Worm (Caenorhabditis elegans) whole organism, young adult: ENCODE results near the gene K11H12.8.

Source experiments
- B0019.2 ChIP-seq: fragments of 200-800 bp; sonication (Bioruptor generic); conservative IDR thresholded peaks from 2 replicates; pipeline ENCODE4 v1.3.6; 2022; ENCODE audit warnings: missing genetic modification reagents, missing genetic modification characterization, missing compliant biosample characterization
- B0035.1 ChIP-seq: sonication (generic microtip); optimal IDR thresholded peaks from 2 replicates; lab custom pipeline; 2016; ENCODE audit warnings: missing genetic modification characterization, mild to moderate bottlenecking, missing compliant biosample characterization, missing genotype, missing genetic modification reagents
- B0261.1 ChIP-seq: sonication (generic microtip); optimal IDR thresholded peaks from 2 replicates; lab custom pipeline; 2016; ENCODE audit warnings: mild to moderate bottlenecking, missing genetic modification characterization, moderate library complexity, missing compliant biosample characterization
- C17E4.6 ChIP-seq: fragments of 200-800 bp; sonication (Bioruptor generic); IDR thresholded peaks from 2 replicates; pipeline ENCODE4 v1.3.6; 2022; ENCODE audit warnings: missing genetic modification reagents, missing genetic modification characterization, missing compliant biosample characterization
- F22D6.2 ChIP-seq: sonication (generic microtip); optimal IDR thresholded peaks from 2 replicates; lab custom pipeline; 2016; ENCODE audit warnings: mild to moderate bottlenecking, missing genetic modification characterization, missing compliant biosample characterization
- F33H1.4 ChIP-seq: fragments of 200-800 bp; sonication (Bioruptor generic); IDR thresholded peaks from 2 replicates; pipeline ENCODE4 v1.3.6; 2022; ENCODE audit warnings: missing genetic modification reagents, missing genetic modification characterization, missing compliant biosample characterization
- F37B4.10 ChIP-seq: fragments of 200-800 bp; sonication (Bioruptor generic); IDR thresholded peaks from 2 replicates; pipeline ENCODE4 v1.3.6; 2022; ENCODE audit warnings: missing genetic modification characterization, missing compliant biosample characterization
- K11D2.4 ChIP-seq: fragments of 200-800 bp; sonication (Bioruptor generic); IDR thresholded peaks from 2 replicates; pipeline ENCODE4 v1.3.6; 2022; ENCODE audit warnings: missing genetic modification reagents, missing genetic modification characterization, missing compliant biosample characterization
- K12H6.12 ChIP-seq: fragments of 200-800 bp; sonication (Bioruptor generic); optimal IDR thresholded peaks from 2 replicates; lab custom pipeline; 2018; ENCODE audit warnings: mild to moderate bottlenecking, missing genetic modification characterization, missing compliant biosample characterization
- Y53F4B.3 ChIP-seq: fragments of 200-800 bp; sonication (Bioruptor generic); IDR thresholded peaks from 2 replicates; pipeline ENCODE4 v1.3.6; 2022; ENCODE audit warnings: missing genetic modification reagents, missing genetic modification characterization, missing compliant biosample characterization
- Y53G8AR.9 ChIP-seq: fragments of 200-800 bp; sonication (Bioruptor generic); conservative IDR thresholded peaks from 2 replicates; pipeline ENCODE4 v1.3.6; 2022; ENCODE audit warnings: missing genetic modification reagents, missing genetic modification characterization, missing compliant biosample characterization
- Y56A3A.18 ChIP-seq: fragments of 200-800 bp; sonication (Bioruptor generic); IDR thresholded peaks from 2 replicates; pipeline ENCODE4 v1.3.6; 2022; ENCODE audit warnings: missing genetic modification reagents, missing genetic modification characterization, missing compliant biosample characterization
- Y95B8A.8 ChIP-seq: fragments of 200-800 bp; sonication (Bioruptor generic); IDR thresholded peaks from 2 replicates; pipeline ENCODE4 v1.3.6; 2022; ENCODE audit warnings: missing genetic modification reagents, missing genetic modification characterization, missing compliant biosample characterization
- ama-1 ChIP-seq, 3 experiments: fragments of 150-350 bp in 1 of 3; sonication (generic microtip) in 2 of 3; optimal IDR thresholded peaks; 2 replicates each; lab custom pipeline; 2014 to 2018; ENCODE audit warnings: missing biosample characterization in 2 of 3, missing genetic modification characterization in 2 of 3, missing genetic modification reagents in 2 of 3
- atf-7 ChIP-seq: sonication (generic microtip); optimal IDR thresholded peaks from 2 replicates; lab custom pipeline; 2017; ENCODE audit warnings: mild to moderate bottlenecking, missing genetic modification characterization, missing compliant biosample characterization
- attf-3 ChIP-seq: fragments of 200-800 bp; sonication (Bioruptor generic); conservative IDR thresholded peaks from 2 replicates; pipeline ENCODE4 v1.3.6; 2022; ENCODE audit warnings: missing genetic modification reagents, missing genetic modification characterization, missing compliant biosample characterization
- attf-6 ChIP-seq: fragments of 200-800 bp; sonication (Bioruptor generic); IDR thresholded peaks from 2 replicates; pipeline ENCODE4 v1.3.6; 2022; ENCODE audit warnings: missing genetic modification reagents, missing genetic modification characterization, missing compliant biosample characterization
- bed-2 ChIP-seq: fragments of 200-800 bp; sonication (Bioruptor generic); IDR thresholded peaks from 2 replicates; pipeline ENCODE4 v1.3.6; 2022; ENCODE audit warnings: missing genetic modification reagents, missing genetic modification characterization, missing compliant biosample characterization
- ccch-3 ChIP-seq: fragments of 200-800 bp; sonication (Bioruptor generic); optimal IDR thresholded peaks from 2 replicates; lab custom pipeline; 2018; ENCODE audit warnings: mild to moderate bottlenecking, missing genetic modification characterization, missing compliant biosample characterization
- cebp-1 ChIP-seq, 2 experiments: fragments of 200-800 bp in 1 of 2; sonication (Bioruptor generic) in 1 of 2; sonication (generic microtip) in 1 of 2; IDR thresholded peaks in 1 of 2; optimal IDR thresholded peaks in 1 of 2; 2 replicates each; pipeline versions ENCODE4 v1.3.6 to Lab custom; 2017 to 2022; ENCODE audit warnings: missing compliant biosample characterization in 2 of 2, missing genetic modification characterization in 2 of 2, mild to moderate bottlenecking in 1 of 2, missing genetic modification reagents in 1 of 2, moderate library complexity in 1 of 2
- ceh-27 ChIP-seq: fragments of 200-800 bp; sonication (Bioruptor generic); optimal IDR thresholded peaks from 2 replicates; lab custom pipeline; 2018; ENCODE audit warnings: mild to moderate bottlenecking, missing genetic modification characterization, moderate library complexity, missing compliant biosample characterization
- ceh-40 ChIP-seq: fragments of 200-800 bp; sonication (Bioruptor generic); IDR thresholded peaks from 2 replicates; pipeline ENCODE4 v1.3.6; 2022; ENCODE audit warnings: missing genetic modification characterization, missing compliant biosample characterization
- ceh-79 ChIP-seq: sonication (generic microtip); optimal IDR thresholded peaks from 2 replicates; lab custom pipeline; 2017; ENCODE audit warnings: mild to moderate bottlenecking, missing genetic modification characterization, missing compliant biosample characterization
- chd-7 ChIP-seq: sonication (generic microtip); optimal IDR thresholded peaks from 2 replicates; lab custom pipeline; 2016; ENCODE audit warnings: mild to moderate bottlenecking, missing genetic modification characterization, moderate library complexity, missing compliant biosample characterization
- dpff-1 ChIP-seq: sonication (generic microtip); optimal IDR thresholded peaks from 2 replicates; lab custom pipeline; 2017; ENCODE audit warnings: mild to moderate bottlenecking, missing genetic modification characterization, missing compliant biosample characterization
- ekl-4 ChIP-seq: fragments of 200-800 bp; sonication (Bioruptor generic); IDR thresholded peaks from 2 replicates; pipeline ENCODE4 v1.3.6; 2022; ENCODE audit warnings: missing genetic modification reagents, missing genetic modification characterization, missing compliant biosample characterization
- fkh-3 ChIP-seq: sonication (generic microtip); optimal IDR thresholded peaks from 2 replicates; lab custom pipeline; 2016; ENCODE audit warnings: mild to moderate bottlenecking, missing genetic modification characterization, missing compliant biosample characterization
- him-1 ChIP-seq: sonication (generic microtip); optimal IDR thresholded peaks from 2 replicates; lab custom pipeline; 2016; ENCODE audit warnings: missing genotype, missing genetic modification reagents, missing genetic modification characterization, missing compliant biosample characterization
- hlh-26 ChIP-seq: fragments of 200-800 bp; sonication (Bioruptor generic); conservative IDR thresholded peaks from 2 replicates; pipeline ENCODE4 v1.3.6; 2022; ENCODE audit warnings: missing genetic modification reagents, missing genetic modification characterization, missing compliant biosample characterization
- madf-3 ChIP-seq: fragments of 200-800 bp; sonication (Bioruptor generic); IDR thresholded peaks from 2 replicates; pipeline ENCODE4 v1.3.6; 2022; ENCODE audit warnings: missing genetic modification reagents, missing genetic modification characterization, missing compliant biosample characterization
- mel-28 ChIP-seq: sonication (generic microtip); optimal IDR thresholded peaks from 2 replicates; lab custom pipeline; 2016; ENCODE audit warnings: borderline replicate concordance, mild to moderate bottlenecking, missing genetic modification characterization, missing compliant biosample characterization
- nfya-1 ChIP-seq: sonication (generic microtip); optimal IDR thresholded peaks from 2 replicates; lab custom pipeline; 2017; ENCODE audit warnings: antibody characterized with exemption, missing compliant biosample characterization, missing genetic modification characterization, borderline replicate concordance; ENCODE audit not compliant: insufficient read depth
- nfyb-1 ChIP-seq: fragments of 200-800 bp; sonication (Bioruptor generic); IDR thresholded peaks from 2 replicates; pipeline ENCODE4 v1.3.6; 2022; ENCODE audit warnings: missing genetic modification reagents, missing genetic modification characterization, missing compliant biosample characterization
- nhr-120 ChIP-seq: fragments of 200-800 bp; sonication (Bioruptor generic); IDR thresholded peaks from 2 replicates; pipeline ENCODE4 v1.3.6; 2022; ENCODE audit warnings: missing genetic modification characterization, missing compliant biosample characterization
- nhr-179 ChIP-seq: sonication (generic microtip); optimal IDR thresholded peaks from 2 replicates; lab custom pipeline; 2016; ENCODE audit warnings: mild to moderate bottlenecking, missing genetic modification characterization, missing compliant biosample characterization
- pbrm-1 ChIP-seq: fragments of 200-800 bp; sonication (Bioruptor generic); IDR thresholded peaks from 2 replicates; pipeline ENCODE4 v1.3.6; 2022; ENCODE audit warnings: missing genetic modification reagents, missing genetic modification characterization, missing compliant biosample characterization
- pha-4 ChIP-seq: fragments of 150-350 bp; sonication (generic microtip); optimal IDR thresholded peaks from 2 replicates; lab custom pipeline; 2014; ENCODE audit warnings: missing biosample characterization, missing genetic modification reagents, missing genetic modification characterization
- rcor-1 ChIP-seq: fragments of 200-800 bp; sonication (Bioruptor generic); IDR thresholded peaks from 2 replicates; pipeline ENCODE4 v1.3.6; 2022; ENCODE audit warnings: missing genetic modification reagents, missing genetic modification characterization, missing compliant biosample characterization
- rpc-1 ChIP-seq, 2 experiments: fragments of 150-350 bp in 1 of 2; sonication (generic microtip) in 1 of 2; optimal IDR thresholded peaks; 2 replicates each; lab custom pipeline; 2014 to 2018; ENCODE audit warnings: missing biosample characterization in 1 of 2, missing genetic modification characterization in 1 of 2, missing genetic modification reagents in 1 of 2, missing genotype in 1 of 2
- snpc-1.1 ChIP-seq: sonication (generic microtip); optimal IDR thresholded peaks from 2 replicates; lab custom pipeline; 2017; ENCODE audit warnings: missing genetic modification characterization, mild to moderate bottlenecking, missing compliant biosample characterization, antibody characterized with exemption, moderate library complexity, missing genotype, missing genetic modification reagents; ENCODE audit not compliant: insufficient read depth
- unc-62 ChIP-seq: fragments of 150-350 bp; optimal IDR thresholded peaks from 2 replicates; lab custom pipeline; 2014; ENCODE audit warnings: missing biosample characterization, missing genetic modification reagents, missing genetic modification characterization
- zim-3 ChIP-seq: sonication (generic microtip); optimal IDR thresholded peaks from 2 replicates; lab custom pipeline; 2017; ENCODE audit warnings: mild to moderate bottlenecking, missing genetic modification characterization, moderate library complexity, missing compliant biosample characterization
- ztf-18 ChIP-seq: sonication (generic microtip); optimal IDR thresholded peaks from 2 replicates; lab custom pipeline; 2016; ENCODE audit warnings: missing genotype, mild to moderate bottlenecking, missing genetic modification characterization, missing compliant biosample characterization
- ztf-22 ChIP-seq: fragments of 200-800 bp; sonication (Bioruptor generic); optimal IDR thresholded peaks from 2 replicates; lab custom pipeline; 2018; ENCODE audit warnings: mild to moderate bottlenecking, missing genetic modification characterization, moderate library complexity, missing compliant biosample characterization
- ztf-28 ChIP-seq: fragments of 200-800 bp; sonication (Bioruptor generic); IDR thresholded peaks from 2 replicates; pipeline ENCODE4 v1.3.6; 2022; ENCODE audit warnings: missing genetic modification reagents, missing genetic modification characterization, missing compliant biosample characterization

The K11H12.8 gene

DNA sequence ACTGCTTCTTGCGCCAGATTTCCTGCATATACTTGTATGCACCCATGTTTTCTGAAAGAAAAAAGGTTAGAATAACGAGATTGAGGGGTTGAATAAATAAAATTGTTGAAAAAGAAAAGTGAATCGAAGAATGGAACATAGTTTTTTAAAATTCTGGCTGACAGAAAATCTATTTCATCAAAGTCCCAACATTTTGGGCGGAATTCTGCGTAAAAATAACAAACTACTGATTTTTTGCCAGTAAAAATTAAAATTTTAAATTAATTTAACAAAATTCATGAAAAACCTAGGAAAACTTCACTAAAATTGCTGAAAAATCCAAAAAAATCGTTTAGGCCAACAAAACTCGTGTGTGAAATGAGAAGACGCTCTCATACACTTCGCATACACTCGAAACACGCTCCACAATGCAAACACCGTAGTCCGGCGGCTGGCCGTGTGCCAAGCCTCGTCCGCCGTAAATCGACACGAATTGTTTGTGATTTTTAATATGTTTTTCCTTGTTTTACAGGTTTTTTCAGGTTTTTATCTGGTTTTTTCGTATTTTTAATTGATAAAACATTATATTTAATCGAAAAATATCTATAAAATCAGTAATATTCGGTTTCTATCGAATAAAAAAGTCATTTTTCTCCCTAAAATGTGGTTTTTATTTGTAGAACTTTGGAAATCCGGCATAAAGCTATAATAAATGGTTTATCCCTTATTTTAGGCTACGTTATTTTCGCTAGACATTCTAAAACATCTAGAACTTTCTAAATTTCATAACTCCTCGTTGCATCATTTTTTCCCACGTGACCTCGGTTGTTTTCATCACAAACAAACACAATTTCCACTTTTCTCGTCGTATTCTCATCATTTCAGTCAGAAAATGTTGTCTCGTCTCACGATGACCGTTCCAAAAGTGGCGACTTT, at the start of gene K11H12.8, which contains the start of gene rpl-15:
TSS of gene K11H12.8 (plus strand) at position 865 of the 915 bp plus-strand sequence.
TSS of gene rpl-15 (minus strand) at position 51 of the 915 bp plus-strand sequence.
- peak; percentile 100 for TF ChIP-seq K12H6.12
- TF ChIP-seq bed-2, result peak; percentile 98
- peak; percentile 93 for TF ChIP-seq B0035.1 (tag; lab: Kevin White, UChicago)
- TF ChIP-seq B0261.1 (tag; lab: Kevin White, UChicago), result peak; percentile 58
- TF ChIP-seq Y95B8A.8 (GFP tag; lab: Robert Waterston, UW), result peak; percentile 100
- peak; percentile 99 for TF ChIP-seq Y56A3A.18
- peak; percentile 96 for TF ChIP-seq him-1 (tag; lab: Kevin White, UChicago)
- TF ChIP-seq madf-3, result peak; percentile 99
- peak; percentile 99 for TF ChIP-seq F37B4.10 (GFP tag; lab: Robert Waterston, UW)
- peak; percentile 91 for TF ChIP-seq attf-3
- TF ChIP-seq nfyb-1, result peak; percentile 99
- peak; percentile 47 for TF ChIP-seq rpc-1 (optimal IDR thresholded peaks at IDR 0.05; lab: Kevin White, UChicago)
- peak; percentile 11 for TF ChIP-seq rpc-1 (tag; optimal IDR thresholded peaks at IDR 0.05; lab: Kevin White, UChicago)
- peak; percentile 99 for TF ChIP-seq rcor-1
- peak; percentile 100 for TF ChIP-seq pha-4
- peak; percentile 98 for TF ChIP-seq chd-7 (tag; lab: Kevin White, UChicago)
- peak; percentile 100 for TF ChIP-seq Y53G8AR.9
- TF ChIP-seq nhr-179 (tag; lab: Kevin White, UChicago), result peak; percentile 11
- peak; percentile 95 for TF ChIP-seq ceh-79 (tag; lab: Kevin White, UChicago)
- peak; percentile 97 for TF ChIP-seq cebp-1 (GFP tag; IDR thresholded peaks at IDR 0.05; lab: Robert Waterston, UW)
- peak; percentile 99 for TF ChIP-seq cebp-1 (tag; optimal IDR thresholded peaks at IDR 0.05; lab: Kevin White, UChicago)
- peak; percentile 100 for TF ChIP-seq K11D2.4 (GFP tag; lab: Robert Waterston, UW)
- TF ChIP-seq ama-1 (optimal IDR thresholded peaks at IDR 0.05; lab: Kevin White, UChicago), result peak; percentile 54
- TF ChIP-seq ama-1 (GFP tag; optimal IDR thresholded peaks at IDR 0.05; lab: Kevin White, UChicago), result peak; percentile 68 to 80
- TF ChIP-seq nhr-120 (GFP tag; lab: Robert Waterston, UW), result 0 out of 2 replicates have a peak, but pooled peaks have one; percentile 88
- peak; percentile 100 for TF ChIP-seq ceh-27
- TF ChIP-seq C17E4.6, result peak; percentile 99
- TF ChIP-seq ekl-4 (GFP tag; lab: Robert Waterston, UW), result peak; percentile 99
- TF ChIP-seq ztf-22 (GFP tag; lab: Kevin White, UChicago), result peak; percentile 100
- no peak for TF ChIP-seq nfya-1 (tag; lab: Kevin White, UChicago)
- peak; percentile 99 for TF ChIP-seq ztf-28 (GFP tag; lab: Robert Waterston, UW)
- TF ChIP-seq dpff-1 (tag; lab: Kevin White, UChicago), result peak; percentile 61
- peak; percentile 76 for TF ChIP-seq ccch-3 (GFP tag; lab: Kevin White, UChicago)
- peak; percentile 92 for TF ChIP-seq attf-6
- TF ChIP-seq unc-62 (GFP tag; lab: Kevin White, UChicago), result peak; percentile 85
- TF ChIP-seq atf-7 (tag; lab: Kevin White, UChicago), result peak; percentile 99
- TF ChIP-seq hlh-26, result no peak
- peak; percentile 88 for TF ChIP-seq ztf-18 (tag; lab: Kevin White, UChicago)
- no peak for TF ChIP-seq F22D6.2 (tag; lab: Kevin White, UChicago)
- peak; percentile 94 for TF ChIP-seq snpc-1.1 (tag; lab: Kevin White, UChicago)
- peak; percentile 95 for TF ChIP-seq F33H1.4
- TF ChIP-seq mel-28, result peak; percentile 93
- TF ChIP-seq zim-3 (tag; lab: Kevin White, UChicago), result peak; percentile 96
- TF ChIP-seq B0019.2 (GFP tag; lab: Robert Waterston, UW), result peak; percentile 100
- peak; percentile 100 for TF ChIP-seq pbrm-1 (GFP tag; lab: Robert Waterston, UW)
- TF ChIP-seq fkh-3, result peak; percentile 62
- TF ChIP-seq ceh-40 (GFP tag; lab: Robert Waterston, UW), result peak; percentile 94
- peak; percentile 90 for TF ChIP-seq Y53F4B.3 (GFP tag; lab: Robert Waterston, UW)
